Fruit fly (Drosophila melanogaster) whole organism, adult: ENCODE measurements around the gene CG12448.

Experiments
- CG11617 ChIP-seq: fragments of 200-800 bp; sonication (Bioruptor generic); optimal IDR thresholded peaks from 2 replicates; lab custom pipeline; 2017; ENCODE audit warnings: mild to moderate bottlenecking, missing biosample characterization, missing genetic modification reagents, missing genetic modification characterization
- CG12768 ChIP-seq: fragments of 200-800 bp; sonication (Bioruptor generic); optimal IDR thresholded peaks from 2 replicates; lab custom pipeline; 2017; ENCODE audit warnings: missing biosample characterization, missing genetic modification characterization, mild to moderate bottlenecking, moderate library complexity, missing genetic modification reagents
- CG14711 ChIP-seq: fragments of 200-800 bp; sonication (Bioruptor generic); optimal IDR thresholded peaks from 2 replicates; lab custom pipeline; 2018; ENCODE audit warnings: missing biosample characterization, mild to moderate bottlenecking, missing genetic modification characterization, moderate library complexity
- CG1620 ChIP-seq: fragments of 200-800 bp; sonication (Bioruptor generic); optimal IDR thresholded peaks from 2 replicates; lab custom pipeline; 2016; ENCODE audit warnings: missing biosample characterization, missing genetic modification characterization
- CG33017 ChIP-seq: fragments of 200-800 bp; sonication (Bioruptor generic); optimal IDR thresholded peaks from 2 replicates; lab custom pipeline; 2018; ENCODE audit warnings: missing biosample characterization, mild to moderate bottlenecking, missing genetic modification characterization, moderate library complexity
- CG5204 ChIP-seq: fragments of 200-800 bp; sonication (Bioruptor generic); optimal IDR thresholded peaks from 2 replicates; lab custom pipeline; 2016; ENCODE audit warnings: missing biosample characterization, missing genetic modification characterization
- CG7045 ChIP-seq: fragments of 200-800 bp; sonication (Bioruptor generic); optimal IDR thresholded peaks from 2 replicates; lab custom pipeline; 2017; ENCODE audit warnings: missing biosample characterization, mild to moderate bottlenecking, missing genetic modification characterization
- CG7101 ChIP-seq: fragments of 200-800 bp; sonication (Bioruptor generic); optimal IDR thresholded peaks from 2 replicates; lab custom pipeline; 2018; ENCODE audit warnings: missing biosample characterization, mild to moderate bottlenecking, missing genetic modification characterization, moderate library complexity
- Clk ChIP-seq: fragments of 200-800 bp; sonication (Bioruptor generic); optimal IDR thresholded peaks from 2 replicates; lab custom pipeline; 2017; ENCODE audit warnings: missing biosample characterization, missing genetic modification characterization
- Crg-1 ChIP-seq: fragments of 200-800 bp; sonication (Bioruptor generic); optimal IDR thresholded peaks from 2 replicates; lab custom pipeline; 2016; ENCODE audit warnings: missing biosample characterization, missing genetic modification characterization
- Hr96 ChIP-seq: fragments of 200-800 bp; sonication (Bioruptor generic); optimal IDR thresholded peaks from 2 replicates; lab custom pipeline; 2016; ENCODE audit warnings: missing biosample characterization, missing genetic modification characterization
- Mnt ChIP-seq: fragments of 200-800 bp; sonication (Bioruptor generic); optimal IDR thresholded peaks from 2 replicates; lab custom pipeline; 2016; ENCODE audit warnings: missing biosample characterization, mild to moderate bottlenecking, missing genetic modification characterization
- bab1 ChIP-seq: fragments of 200-800 bp; sonication (Bioruptor generic); optimal IDR thresholded peaks from 3 replicates; lab custom pipeline; 2019; ENCODE audit warnings: missing biosample characterization, mild to moderate bottlenecking, missing genetic modification characterization, moderate library complexity
- cic ChIP-seq: fragments of 200-800 bp; sonication (Bioruptor generic); optimal IDR thresholded peaks from 2 replicates; lab custom pipeline; 2017; ENCODE audit warnings: missing biosample characterization, mild to moderate bottlenecking, missing genetic modification characterization, moderate library complexity
- cnc ChIP-seq, 2 experiments: fragments of >200 bp; optimal IDR thresholded peaks; 2 replicates each; lab custom pipeline; 2017
- kay ChIP-seq: fragments of 200-800 bp; sonication (Bioruptor generic); peaks from one replicate; lab custom pipeline; 2016; ENCODE audit warnings: missing biosample characterization, missing genetic modification characterization, borderline replicate concordance
- ovo ChIP-seq: fragments of 200-800 bp; sonication (Bioruptor generic); optimal IDR thresholded peaks from 2 replicates; lab custom pipeline; 2016; ENCODE audit warnings: missing biosample characterization, missing genetic modification characterization
- pad ChIP-seq: fragments of 200-800 bp; sonication (Bioruptor generic); optimal IDR thresholded peaks from 3 replicates; lab custom pipeline; 2017; ENCODE audit warnings: missing biosample characterization, missing genetic modification characterization, mild to moderate bottlenecking, moderate library complexity, missing genetic modification reagents
- tj ChIP-seq: fragments of 200-800 bp; sonication (Bioruptor generic); optimal IDR thresholded peaks from 3 replicates; lab custom pipeline; 2017; ENCODE audit warnings: missing biosample characterization, mild to moderate bottlenecking, missing genetic modification characterization, moderate library complexity
- toe ChIP-seq: fragments of 200-800 bp; sonication (Bioruptor generic); optimal IDR thresholded peaks from 2 replicates; lab custom pipeline; 2016; ENCODE audit warnings: missing biosample characterization, missing genetic modification characterization

CG12448 gene

dm6 chr2L:15941141-15941540 is at the start of gene CG12448:
Gene CG12448 (plus strand): TSS chr2L:15941441.
- TF ChIP-seq Hr96 (GFP tag; lab: Kevin White, UChicago) = no peak
- no peak for TF ChIP-seq Clk (GFP tag; lab: Kevin White, UChicago)
- TF ChIP-seq Mnt (GFP tag; lab: Kevin White, UChicago) = no peak

dm6 chr2L:15893711-15894110 is 47.5 kb upstream of the CG12448 start, which contains the start of gene Tep1:
Gene Tep1 (minus strand): TSS chr2L:15893811.
- TF ChIP-seq kay (peak; percentile 33), CG14711 (tag; lab: Kevin White, UChicago) (no peak)

dm6 chr2L:15895154-15895553 is 46.1 kb upstream of the CG12448 start, which contains the start of gene CG31735:
Gene CG31735 (plus strand): TSS chr2L:15895454.
- TF ChIP-seq pad (GFP tag; lab: Kevin White, UChicago) (no peak), toe (GFP tag; lab: Kevin White, UChicago) (no peak), cnc (optimal IDR thresholded peaks at IDR 0.05; lab: Kevin White, UChicago) (no peak)

- no peak for TF ChIP-seq Crg-1 (GFP tag; lab: Kevin White, UChicago)
- no peak for TF ChIP-seq Hr96 (GFP tag; lab: Kevin White, UChicago)
- no peak for TF ChIP-seq CG33017 (tag; lab: Kevin White, UChicago)
- TF ChIP-seq tj (GFP tag; lab: Kevin White, UChicago) = no peak
- no peak for TF ChIP-seq CG7101 (tag; lab: Kevin White, UChicago)
- TF ChIP-seq kay = no peak
- no peak for TF ChIP-seq Clk (GFP tag; lab: Kevin White, UChicago)
- TF ChIP-seq CG5204 (GFP tag; lab: Kevin White, UChicago) = no peak
- TF ChIP-seq CG11617 = no peak
- no peak for TF ChIP-seq ovo (GFP tag; lab: Kevin White, UChicago)
- no peak for TF ChIP-seq CG12768 (GFP tag; lab: Kevin White, UChicago)
- no peak for TF ChIP-seq Mnt (GFP tag; lab: Kevin White, UChicago)
- no peak for TF ChIP-seq toe (GFP tag; lab: Kevin White, UChicago)
These were observed 40.8 kb upstream of the CG12448 start, which contains the start of gene CG31823 for dm6 chr2L:15900424-15900823. Gene CG31823 (minus strand): TSS chr2L:15900524.

dm6 chr2L:15902310-15902709 is 38.9 kb upstream of the CG12448 start, which contains the start of gene CG31821:
Gene CG31821 (minus strand): TSS chr2L:15902410.
- TF ChIP-seq Hr96 (GFP tag; lab: Kevin White, UChicago) (no peak), CG1620 (no peak), ovo (GFP tag; lab: Kevin White, UChicago) (no peak), Crg-1 (GFP tag; lab: Kevin White, UChicago) (no peak), tj (GFP tag; lab: Kevin White, UChicago) (no peak), toe (GFP tag; lab: Kevin White, UChicago) (no peak)

- TF ChIP-seq CG33017 (tag; lab: Kevin White, UChicago) (no peak), CG7101 (tag; lab: Kevin White, UChicago) (no peak), ovo (GFP tag; lab: Kevin White, UChicago) (no peak), cic (no peak), CG12768 (GFP tag; lab: Kevin White, UChicago) (no peak), Clk (GFP tag; lab: Kevin White, UChicago) (no peak), cnc (optimal IDR thresholded peaks at IDR 0.05; lab: Kevin White, UChicago) (no peak), Mnt (GFP tag; lab: Kevin White, UChicago) (no peak)
These were observed 37.5 kb upstream of the CG12448 start for dm6 chr2L:15903725-15904124.

- no peak for TF ChIP-seq CG1620
- TF ChIP-seq cic = no peak
- no peak for TF ChIP-seq CG12768 (GFP tag; lab: Kevin White, UChicago)
- TF ChIP-seq CG33017 (tag; lab: Kevin White, UChicago) = no peak
- no peak for TF ChIP-seq CG7045 (GFP tag; lab: Kevin White, UChicago)
- TF ChIP-seq Hr96 (GFP tag; lab: Kevin White, UChicago) = no peak
- TF ChIP-seq kay = no peak
- TF ChIP-seq tj (GFP tag; lab: Kevin White, UChicago) = peak; percentile 88
- peak; percentile 0 for TF ChIP-seq bab1 (GFP tag; lab: Kevin White, UChicago)
These were observed 33.9 kb upstream of the CG12448 start for dm6 chr2L:15907358-15907757.

dm6 chr2L:15908086-15908485 is 33.2 kb upstream of the CG12448 start:
- TF ChIP-seq CG11617 (no peak), cnc (optimal IDR thresholded peaks at IDR 0.05; lab: Kevin White, UChicago) (no peak), CG12768 (GFP tag; lab: Kevin White, UChicago) (no peak), pad (GFP tag; lab: Kevin White, UChicago) (no peak), Mnt (GFP tag; lab: Kevin White, UChicago) (no peak), bab1 (GFP tag; lab: Kevin White, UChicago) (no peak), kay (no peak), CG1620 (no peak)
